Worm (Caenorhabditis elegans) whole organism, midembryonic: ENCODE measurements around the gene pqn-31.

Experiments
- T22C8.4 ChIP-seq: fragments of 200-800 bp; sonication (Bioruptor generic); IDR thresholded peaks from 2 replicates; pipeline ENCODE4 v1.3.6; 2022; ENCODE audit warnings: missing genetic modification characterization, missing compliant biosample characterization
- cog-1 ChIP-seq: sonication (generic microtip); optimal IDR thresholded peaks from 2 replicates; lab custom pipeline; 2016; ENCODE audit warnings: missing genetic modification characterization, missing compliant biosample characterization
- flt-1 ChIP-seq: fragments of 200-800 bp; sonication (Bioruptor generic); IDR thresholded peaks from 2 replicates; pipeline ENCODE4 v1.3.6; 2022; ENCODE audit warnings: missing genetic modification characterization, missing compliant biosample characterization
- klf-2 ChIP-seq: fragments of 200-800 bp; sonication (Bioruptor generic); conservative IDR thresholded peaks from 2 replicates; pipeline ENCODE4 v1.3.6; 2022; ENCODE audit warnings: missing genetic modification reagents, missing genetic modification characterization, missing compliant biosample characterization
- med-1 ChIP-seq: sonication (generic microtip); optimal IDR thresholded peaks from 2 replicates; lab custom pipeline; 2017; ENCODE audit warnings: missing genetic modification characterization, mild to moderate bottlenecking, missing compliant biosample characterization, antibody characterized with exemption, missing genetic modification reagents; ENCODE audit not compliant: insufficient read depth
- ztf-23 ChIP-seq: fragments of 200-800 bp; sonication (Bioruptor generic); IDR thresholded peaks from 2 replicates; pipeline ENCODE4 v1.3.6; 2022; ENCODE audit warnings: missing genetic modification reagents, missing genetic modification characterization, missing compliant biosample characterization

DNA sequence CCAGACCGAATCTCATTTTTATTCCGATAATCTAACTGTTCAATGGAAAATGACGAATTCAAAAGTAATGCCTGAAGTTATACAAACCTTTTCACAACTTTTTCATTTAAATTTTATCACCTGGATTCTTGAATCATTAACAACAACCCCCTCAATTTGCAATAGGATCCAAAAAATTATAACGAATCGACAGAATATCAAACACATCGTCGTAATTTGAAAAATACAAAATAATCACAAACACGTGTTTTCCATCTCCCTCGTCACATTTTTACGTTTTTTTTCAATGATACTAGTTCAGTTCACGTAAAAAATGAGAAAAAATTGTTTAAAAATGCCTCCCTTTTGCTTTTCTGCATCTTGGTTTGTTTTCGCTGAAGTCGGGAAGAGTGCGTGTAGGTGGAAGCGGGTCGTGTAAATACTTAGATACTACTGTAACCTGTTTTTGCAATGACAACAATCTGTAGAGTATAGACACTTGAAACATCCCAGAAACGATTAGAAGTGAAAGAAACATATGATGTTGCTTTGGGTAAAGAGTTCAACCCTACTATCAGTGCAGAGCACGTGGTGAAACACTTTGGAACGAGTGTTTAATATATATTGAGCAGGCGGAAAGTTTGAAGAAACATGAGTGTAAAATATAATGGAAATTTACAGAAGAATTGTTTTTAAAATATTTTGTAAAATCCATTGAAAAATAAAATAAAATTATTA lies 35.9 kb upstream of the pqn-31 start, which contains the start of gene oac-50:
- TF ChIP-seq med-1: no peak
- no peak for TF ChIP-seq cog-1
- TF ChIP-seq ztf-23 (GFP tag; lab: Robert Waterston, UW): no peak
- no peak for TF ChIP-seq klf-2 (GFP tag; lab: Robert Waterston, UW)
- no peak for TF ChIP-seq flt-1
- no peak for TF ChIP-seq T22C8.4
